Fruit fly (Drosophila melanogaster) whole organism, embryonic: ENCODE data around the gene CG14537.

ENCODE experiments used
- CG10543 ChIP-seq: fragments of 200-800 bp; sonication (Bioruptor generic); optimal IDR thresholded peaks from 3 replicates; lab custom pipeline; 2017; ENCODE audit warnings: missing biosample characterization, mild to moderate bottlenecking, missing genetic modification characterization, moderate library complexity
- CG11398 ChIP-seq: fragments of 200-800 bp; sonication (Bioruptor generic); optimal IDR thresholded peaks from 2 replicates; lab custom pipeline; 2016; ENCODE audit warnings: missing biosample characterization, missing genetic modification characterization
- CG13123 ChIP-seq: fragments of 200-800 bp; sonication (Bioruptor generic); optimal IDR thresholded peaks from 2 replicates; lab custom pipeline; 2016; ENCODE audit warnings: missing biosample characterization, missing genetic modification characterization
- CG13287 ChIP-seq: fragments of 200-800 bp; sonication (Bioruptor generic); IDR thresholded peaks from 2 replicates; pipeline ENCODE4 v1.3.6; 2022; ENCODE audit warnings: missing biosample characterization, missing genetic modification characterization; ENCODE audit not compliant: partially characterized antibody
- CG14860 ChIP-seq: fragments of 200-800 bp; sonication (Bioruptor generic); IDR thresholded peaks from 3 replicates; pipeline ENCODE4 v1.3.6; 2022; ENCODE audit warnings: missing biosample characterization, missing genetic modification characterization; ENCODE audit not compliant: partially characterized antibody
- CG1529 ChIP-seq: fragments of 200-800 bp; sonication (Bioruptor generic); optimal IDR thresholded peaks from 3 replicates; lab custom pipeline; 2018; ENCODE audit warnings: missing biosample characterization, missing genetic modification characterization
- CG15479 ChIP-seq: fragments of 200-800 bp; sonication (Bioruptor generic); optimal IDR thresholded peaks from 3 replicates; lab custom pipeline; 2019; ENCODE audit warnings: missing biosample characterization, mild to moderate bottlenecking, missing genetic modification characterization, moderate library complexity
- CG1603 ChIP-seq: fragments of 200-800 bp; sonication (Bioruptor generic); optimal IDR thresholded peaks from 2 replicates; lab custom pipeline; 2019; ENCODE audit warnings: missing biosample characterization, mild to moderate bottlenecking, missing genetic modification characterization, moderate library complexity
- CG2678 ChIP-seq: fragments of 200-800 bp; sonication (Bioruptor generic); optimal IDR thresholded peaks from 3 replicates; lab custom pipeline; 2019; ENCODE audit warnings: missing biosample characterization, mild to moderate bottlenecking, missing genetic modification characterization, moderate library complexity
- CG2712 ChIP-seq: fragments of 200-800 bp; optimal IDR thresholded peaks from 3 replicates; lab custom pipeline; 2019; ENCODE audit warnings: missing biosample characterization, mild to moderate bottlenecking, missing genetic modification characterization, moderate library complexity
- CG31224 ChIP-seq: fragments of 200-800 bp; sonication (Bioruptor generic); IDR thresholded peaks from 2 replicates; pipeline ENCODE4 v1.3.6; 2022; ENCODE audit warnings: missing biosample characterization, missing genetic modification characterization
- CG4854 ChIP-seq: fragments of 200-800 bp; sonication (Bioruptor generic); optimal IDR thresholded peaks from 2 replicates; lab custom pipeline; 2016; ENCODE audit warnings: missing biosample characterization, missing genetic modification characterization, inconsistent platforms
- CG6683 ChIP-seq: fragments of 200-800 bp; sonication (Bioruptor generic); optimal IDR thresholded peaks from 2 replicates; lab custom pipeline; 2017; ENCODE audit warnings: missing biosample characterization, mild to moderate bottlenecking, missing genetic modification characterization, missing genetic modification reagents
- CG7786 ChIP-seq: fragments of 200-800 bp; sonication (Bioruptor generic); optimal IDR thresholded peaks from 2 replicates; lab custom pipeline; 2016; ENCODE audit warnings: missing biosample characterization, missing genetic modification characterization
- CG8290 ChIP-seq, 3 experiments: fragments of 200-800 bp; sonication (Bioruptor generic); optimal IDR thresholded peaks; 2 replicates each; lab custom pipeline; 2016 to 2019; ENCODE audit warnings: missing biosample characterization in 3 of 3, missing genetic modification characterization in 3 of 3, mild to moderate bottlenecking in 2 of 3, moderate library complexity in 1 of 3
- CG8478 ChIP-seq: fragments of >200 bp; optimal IDR thresholded peaks from 2 replicates; lab custom pipeline; 2018
- CHES-1-like ChIP-seq: fragments of 200-800 bp; sonication (Bioruptor generic); optimal IDR thresholded peaks from 2 replicates; lab custom pipeline; 2016; ENCODE audit warnings: missing biosample characterization, missing genetic modification characterization
- CkIIα-i1 ChIP-seq: fragments of 200-800 bp; sonication (Bioruptor generic); IDR thresholded peaks from 2 replicates; pipeline ENCODE4 v1.3.6; 2022; ENCODE audit warnings: missing biosample characterization, missing genetic modification characterization
- D ChIP-seq, 2 experiments: fragments of 200-800 bp in 1 of 2; fragments of >200 bp in 1 of 2; sonication (Bioruptor generic) in 1 of 2; optimal IDR thresholded peaks; 2 replicates in 1 of 2; 3 replicates in 1 of 2; lab custom pipeline; 2017; ENCODE audit warnings: mild to moderate bottlenecking in 1 of 2, missing biosample characterization in 1 of 2, missing genetic modification characterization in 1 of 2, missing genetic modification reagents in 1 of 2
- Doc3 ChIP-seq: fragments of 200-800 bp; sonication (Bioruptor generic); IDR thresholded peaks from 3 replicates; pipeline ENCODE4 v1.3.6; 2022; ENCODE audit warnings: missing biosample characterization, missing genetic modification characterization; ENCODE audit not compliant: partially characterized antibody
- Dp ChIP-seq: fragments of 200-800 bp; sonication (Bioruptor generic); optimal IDR thresholded peaks from 2 replicates; lab custom pipeline; 2018; ENCODE audit warnings: missing biosample characterization, mild to moderate bottlenecking, missing genetic modification characterization, moderate library complexity
- E2f2 ChIP-seq: fragments of 200-800 bp; sonication (Bioruptor generic); IDR thresholded peaks from 2 replicates; pipeline ENCODE4 v1.3.6; 2022; ENCODE audit warnings: missing biosample characterization, missing genetic modification characterization
- Fer1 ChIP-seq: fragments of 200-800 bp; sonication (Bioruptor generic); optimal IDR thresholded peaks from 2 replicates; lab custom pipeline; 2017; ENCODE audit warnings: missing biosample characterization, mild to moderate bottlenecking, missing genetic modification characterization
- GATAe ChIP-seq: fragments of 200-800 bp; sonication (Bioruptor generic); conservative IDR thresholded peaks from 2 replicates; pipeline ENCODE4 v1.3.6; 2022; ENCODE audit warnings: missing biosample characterization, missing genetic modification characterization
- Gug ChIP-seq: fragments of 200-800 bp; sonication (Bioruptor generic); IDR thresholded peaks from 4 replicates; pipeline ENCODE4 v1.3.6; 2022; ENCODE audit warnings: missing biosample characterization, missing genetic modification characterization
- H15 ChIP-seq: fragments of 200-800 bp; sonication (Bioruptor generic); IDR thresholded peaks from 3 replicates; pipeline ENCODE4 v1.3.6; 2022; ENCODE audit warnings: missing biosample characterization, missing genetic modification characterization
- Hey ChIP-seq: fragments of 200-800 bp; sonication (Bioruptor generic); optimal IDR thresholded peaks from 3 replicates; lab custom pipeline; 2018; ENCODE audit warnings: missing biosample characterization, mild to moderate bottlenecking, missing genetic modification characterization
- Hr78 ChIP-seq, 2 experiments: fragments of 200-800 bp in 1 of 2; fragments of >200 bp in 1 of 2; sonication (Bioruptor generic) in 1 of 2; optimal IDR thresholded peaks; 2 replicates each; lab custom pipeline; 2017 to 2019; ENCODE audit warnings: missing biosample characterization in 2 of 2, missing genetic modification characterization in 2 of 2, mild to moderate bottlenecking in 1 of 2, moderate library complexity in 1 of 2
- Jarid2 ChIP-seq: fragments of 200-800 bp; sonication (Bioruptor generic); optimal IDR thresholded peaks from 3 replicates; lab custom pipeline; 2017; ENCODE audit warnings: mild to moderate bottlenecking, missing biosample characterization, missing genetic modification reagents, missing genetic modification characterization
- Meics ChIP-seq: fragments of 200-800 bp; sonication (Bioruptor generic); optimal IDR thresholded peaks from 2 replicates; lab custom pipeline; 2017; ENCODE audit warnings: missing biosample characterization, mild to moderate bottlenecking, missing genetic modification characterization
- Pdp1 ChIP-seq, 2 experiments: fragments of 200-800 bp; sonication (Bioruptor generic); optimal IDR thresholded peaks; 3 replicates each; lab custom pipeline; 2016; ENCODE audit warnings: missing biosample characterization in 2 of 2, missing genetic modification characterization in 2 of 2, mild to moderate bottlenecking in 1 of 2, moderate library complexity in 1 of 2
- Sin3A ChIP-seq: fragments of >200 bp; optimal IDR thresholded peaks from 2 replicates; lab custom pipeline; 2018
- bcd ChIP-seq: fragments of 200-800 bp; sonication (Bioruptor generic); optimal IDR thresholded peaks from 2 replicates; lab custom pipeline; 2017; ENCODE audit warnings: missing biosample characterization, mild to moderate bottlenecking, missing genetic modification characterization
- br ChIP-seq: fragments of >200 bp; optimal IDR thresholded peaks from 2 replicates; lab custom pipeline; 2017
- crp ChIP-seq, 2 experiments: fragments of 200-800 bp; sonication (Bioruptor generic); optimal IDR thresholded peaks; 2 replicates in 1 of 2; 3 replicates in 1 of 2; lab custom pipeline; 2017; ENCODE audit warnings: missing biosample characterization in 2 of 2, missing genetic modification characterization in 2 of 2, mild to moderate bottlenecking in 1 of 2, moderate library complexity in 1 of 2
- dysf ChIP-seq: fragments of 200-800 bp; sonication (Bioruptor generic); IDR thresholded peaks from 3 replicates; pipeline ENCODE4 v1.3.6; 2022; ENCODE audit warnings: missing biosample characterization, missing genetic modification characterization
- ems ChIP-seq: fragments of 200-800 bp; sonication (Bioruptor generic); optimal IDR thresholded peaks from 3 replicates; lab custom pipeline; 2016; ENCODE audit warnings: missing biosample characterization, missing genetic modification characterization
- fd102C ChIP-seq: fragments of 200-800 bp; sonication (Bioruptor generic); optimal IDR thresholded peaks from 2 replicates; lab custom pipeline; 2018; ENCODE audit warnings: missing biosample characterization, mild to moderate bottlenecking, missing genetic modification characterization, moderate library complexity
- fu2 ChIP-seq: fragments of 200-800 bp; sonication (Bioruptor generic); optimal IDR thresholded peaks from 2 replicates; lab custom pipeline; 2016; ENCODE audit warnings: missing biosample characterization, missing genetic modification characterization
- gcm2 ChIP-seq: fragments of 200-800 bp; sonication (Bioruptor generic); optimal IDR thresholded peaks from 2 replicates; lab custom pipeline; 2016; ENCODE audit warnings: missing biosample characterization, missing genetic modification characterization
- gem ChIP-seq: fragments of 200-800 bp; sonication (Bioruptor generic); optimal IDR thresholded peaks from 2 replicates; lab custom pipeline; 2019; ENCODE audit warnings: missing biosample characterization, mild to moderate bottlenecking, missing genetic modification characterization, moderate library complexity
- gfzf ChIP-seq: fragments of 200-800 bp; sonication (Bioruptor generic); optimal IDR thresholded peaks from 2 replicates; lab custom pipeline; 2016; ENCODE audit warnings: missing biosample characterization, mild to moderate bottlenecking, missing genetic modification characterization, moderate library complexity
- lbe ChIP-seq: fragments of 200-800 bp; sonication (Bioruptor generic); optimal IDR thresholded peaks from 2 replicates; lab custom pipeline; 2016; ENCODE audit warnings: missing biosample characterization, mild to moderate bottlenecking, missing genetic modification characterization
- ranshi ChIP-seq: fragments of 200-800 bp; sonication (Bioruptor generic); IDR thresholded peaks from 2 replicates; pipeline ENCODE4 v1.3.6; 2022; ENCODE audit warnings: missing biosample characterization, missing genetic modification characterization
- slbo ChIP-seq: fragments of 200-800 bp; sonication (Bioruptor generic); IDR thresholded peaks from 2 replicates; pipeline ENCODE4 v1.3.6; 2022; ENCODE audit warnings: missing biosample characterization, missing genetic modification characterization
- slou ChIP-seq: fragments of 200-800 bp; sonication (Bioruptor generic); optimal IDR thresholded peaks from 3 replicates; lab custom pipeline; 2016; ENCODE audit warnings: missing biosample characterization, missing genetic modification characterization
- stwl ChIP-seq: fragments of 200-800 bp; sonication (Bioruptor generic); optimal IDR thresholded peaks from 3 replicates; lab custom pipeline; 2018; ENCODE audit warnings: missing biosample characterization, mild to moderate bottlenecking, missing genetic modification characterization, moderate library complexity
- tll ChIP-seq, 2 experiments: fragments of 200-800 bp in 1 of 2; fragments of >200 bp in 1 of 2; sonication (Bioruptor generic) in 1 of 2; optimal IDR thresholded peaks; 2 replicates each; lab custom pipeline; 2017 to 2019; ENCODE audit warnings: missing biosample characterization in 2 of 2, missing genetic modification characterization in 2 of 2, mild to moderate bottlenecking in 1 of 2, moderate library complexity in 1 of 2
- tup ChIP-seq: fragments of 200-800 bp; sonication (Bioruptor generic); optimal IDR thresholded peaks from 2 replicates; lab custom pipeline; 2016; ENCODE audit warnings: missing biosample characterization, mild to moderate bottlenecking, missing genetic modification characterization, moderate library complexity
- zen2 ChIP-seq: fragments of 200-800 bp; sonication (Bioruptor generic); IDR thresholded peaks from 3 replicates; pipeline ENCODE4 v1.3.6; 2022; ENCODE audit warnings: missing biosample characterization, missing genetic modification characterization; ENCODE audit not compliant: partially characterized antibody

The CG14537 gene

DNA sequence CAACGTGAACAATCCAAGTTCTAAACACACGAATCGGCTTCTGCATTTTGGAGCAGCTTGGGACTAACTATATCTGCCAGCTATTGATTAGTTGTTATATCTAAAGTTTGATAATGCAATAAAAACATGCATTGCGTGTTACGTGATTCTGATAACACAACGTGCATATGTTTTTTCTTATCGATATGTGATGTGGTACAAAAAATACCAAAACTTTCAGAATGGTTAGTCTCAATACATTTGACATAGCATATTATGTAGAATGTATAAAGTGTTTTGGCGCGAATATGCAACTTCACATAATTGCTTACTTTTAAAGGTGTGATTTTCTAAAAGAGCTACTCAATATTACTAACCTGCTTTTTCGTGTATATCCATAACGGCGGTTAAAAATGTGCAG, 45.7 kb downstream of the CG14537 start (continued):
- TF ChIP-seq CG2712 (tag; lab: Kevin White, UChicago), result no peak
- no peak for TF ChIP-seq slou
- no peak for TF ChIP-seq CG7786 (GFP tag; lab: Kevin White, UChicago)
- TF ChIP-seq CG14860 (GFP tag; lab: Robert Waterston, UW), result peak; percentile 66
- TF ChIP-seq ranshi, result no peak
- TF ChIP-seq ems (GFP tag; lab: Kevin White, UChicago), result no peak
- TF ChIP-seq Hey (tag; lab: Kevin White, UChicago), result no peak
- no peak for TF ChIP-seq CG4854 (GFP tag; lab: Kevin White, UChicago)
- peak; percentile 71 for TF ChIP-seq Dp (GFP tag; lab: Kevin White, UChicago)
- no peak for TF ChIP-seq CG15479
- peak; percentile 77 for TF ChIP-seq E2f2 (GFP tag; lab: Robert Waterston, UW)
- TF ChIP-seq gcm2, result no peak
- no peak for TF ChIP-seq D (optimal IDR thresholded peaks at IDR 0.05; lab: Kevin White, UChicago)
- no peak for TF ChIP-seq D (GFP tag; optimal IDR thresholded peaks at IDR 0.05; lab: Kevin White, UChicago)
- TF ChIP-seq gfzf (GFP tag; lab: Kevin White, UChicago), result peak; percentile 18
- TF ChIP-seq Meics (GFP tag; lab: Kevin White, UChicago), result no peak
- TF ChIP-seq Hr78 (GFP tag; optimal IDR thresholded peaks at IDR 0.05; lab: Kevin White, UChicago), result no peak
- TF ChIP-seq CkIIα-i1, result no peak
- peak in 1 of 2 experiments; percentile 92 for TF ChIP-seq Pdp1 (GFP tag; optimal IDR thresholded peaks at IDR 0.05; lab: Kevin White, UChicago)
- TF ChIP-seq crp (GFP tag; optimal IDR thresholded peaks at IDR 0.05; lab: Kevin White, UChicago), result peak in 1 of 2 experiments; percentile 18
- TF ChIP-seq br (lab: Kevin White, UChicago), result no peak
- no peak for TF ChIP-seq tup (GFP tag; lab: Kevin White, UChicago)
- TF ChIP-seq fd102C (GFP tag; lab: Kevin White, UChicago), result no peak
- no peak for TF ChIP-seq CG10543 (GFP tag; lab: Kevin White, UChicago)
- peak; percentile 79 for TF ChIP-seq CG13287 (GFP tag; lab: Robert Waterston, UW)
- no peak for TF ChIP-seq CG8290 (GFP tag; optimal IDR thresholded peaks at IDR 0.05; lab: Kevin White, UChicago)
- TF ChIP-seq CG8290 (tag; optimal IDR thresholded peaks at IDR 0.05; lab: Kevin White, UChicago), result no peak
- TF ChIP-seq CG6683 (GFP tag; lab: Kevin White, UChicago), result no peak
- TF ChIP-seq gem (tag; lab: Kevin White, UChicago), result no peak
- no peak for TF ChIP-seq Fer1 (GFP tag; lab: Kevin White, UChicago)
- TF ChIP-seq Sin3A (lab: Kevin White, UChicago), result no peak
- TF ChIP-seq CG2678 (tag; lab: Kevin White, UChicago), result no peak
- TF ChIP-seq tll (GFP tag; optimal IDR thresholded peaks at IDR 0.05; lab: Kevin White, UChicago), result no peak
- TF ChIP-seq CG13123 (GFP tag; lab: Kevin White, UChicago), result no peak
- TF ChIP-seq H15 (GFP tag; lab: Robert Waterston, UW), result no peak
- no peak for TF ChIP-seq slbo (GFP tag; lab: Robert Waterston, UW)
- no peak for TF ChIP-seq bcd (GFP tag; lab: Kevin White, UChicago)
- no peak for TF ChIP-seq CHES-1-like (GFP tag; lab: Kevin White, UChicago)
- TF ChIP-seq GATAe (GFP tag; lab: Robert Waterston, UW), result no peak
- no peak for TF ChIP-seq Gug (GFP tag; lab: Robert Waterston, UW)
- peak; percentile 31 for TF ChIP-seq stwl (tag; lab: Kevin White, UChicago)
- TF ChIP-seq CG8478 (lab: Kevin White, UChicago), result no peak
- no peak for TF ChIP-seq dysf (GFP tag; lab: Robert Waterston, UW)
- TF ChIP-seq lbe (GFP tag; lab: Kevin White, UChicago), result no peak
- no peak for TF ChIP-seq Jarid2 (GFP tag; lab: Kevin White, UChicago)
- peak; percentile 74; the same call in 2 of the 3 replicates for TF ChIP-seq zen2 (GFP tag; lab: Robert Waterston, UW)
- no peak for TF ChIP-seq fu2 (GFP tag; lab: Kevin White, UChicago)
- TF ChIP-seq CG31224 (GFP tag; lab: Robert Waterston, UW), result no peak
- TF ChIP-seq CG1603, result peak; percentile 18
- TF ChIP-seq CG11398 (GFP tag; lab: Kevin White, UChicago), result no peak
- no peak for TF ChIP-seq CG1529 (GFP tag; lab: Kevin White, UChicago)
- peak; percentile 71 for TF ChIP-seq Doc3
